Worm (Caenorhabditis elegans): ENCODE data around the gene lbp-3.

DNA sequence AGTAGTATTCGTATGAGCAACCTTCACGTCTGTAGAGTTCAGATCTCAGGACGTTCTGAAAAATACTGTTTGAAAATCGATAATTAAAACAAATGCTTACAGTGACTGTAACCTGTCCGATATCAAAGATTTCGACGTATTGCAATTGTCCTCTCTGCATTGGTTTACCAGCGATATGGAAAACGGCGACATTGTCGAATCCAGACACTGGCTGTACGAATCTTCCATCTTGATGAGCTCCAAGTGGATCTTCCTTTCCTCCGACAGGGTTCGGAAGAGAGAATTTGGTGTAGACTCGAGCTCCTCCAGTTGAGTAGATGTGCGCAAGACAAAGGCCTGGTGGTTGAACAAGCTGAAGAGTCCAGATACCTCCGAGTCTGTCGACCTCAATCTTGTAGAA, 28.5 kb upstream of the lbp-3 start:
- TF ChIP-seq hlh-1 (tag; optimal IDR thresholded peaks at IDR 0.05), result no peak
- TF ChIP-seq snpc-4 (tag; optimal IDR thresholded peaks at IDR 0.05), result no peak
- TF ChIP-seq sptf-1 (tag; optimal IDR thresholded peaks at IDR 0.05), result no peak
- no peak for TF ChIP-seq mab-5 (tag; optimal IDR thresholded peaks at IDR 0.05)
- no peak for TF ChIP-seq elt-3 (tag; optimal IDR thresholded peaks at IDR 0.05)
- no peak for TF ChIP-seq unc-39 (tag; optimal IDR thresholded peaks at IDR 0.05)
- TF ChIP-seq nhr-237 (tag; optimal IDR thresholded peaks at IDR 0.05), result no peak
- TF ChIP-seq lsy-2 (tag; optimal IDR thresholded peaks at IDR 0.05), result no peak
- TF ChIP-seq unc-62 (GFP tag; optimal IDR thresholded peaks at IDR 0.05), result no peak
